Fruit fly (Drosophila melanogaster): ENCODE measurements around the gene CG7778.

Gene CG7778

DNA sequence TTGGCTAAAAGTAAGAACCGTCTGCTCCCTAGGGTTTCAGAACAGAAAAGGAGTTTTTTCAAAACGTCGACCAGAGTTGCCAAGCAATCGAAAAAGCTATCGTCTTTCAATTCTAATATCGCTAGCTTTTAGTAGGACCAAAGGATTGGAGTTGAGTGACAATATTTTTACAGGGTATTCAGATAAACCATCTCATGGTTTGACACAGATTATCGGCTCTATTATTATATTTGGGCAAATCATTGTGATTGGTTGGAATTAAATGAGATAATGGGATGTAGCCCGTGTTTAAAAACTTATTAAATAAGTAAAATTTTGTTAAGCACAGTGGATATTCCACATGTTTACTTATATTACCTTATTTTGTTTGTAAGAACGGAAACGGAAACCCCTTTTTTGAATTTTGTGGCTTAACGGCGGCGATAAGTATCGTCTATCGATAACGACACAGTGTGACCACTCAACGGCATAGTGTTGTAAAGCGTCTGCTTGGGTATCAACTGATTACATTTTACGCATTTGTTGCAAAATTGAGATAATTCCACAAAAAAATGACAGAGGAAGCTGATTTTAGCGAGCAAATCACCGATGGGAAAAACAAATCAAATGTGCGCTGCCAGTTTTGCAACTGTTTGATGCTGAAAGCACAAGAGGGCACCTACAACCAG lies 26.4 kb upstream of the CG7778 start, which contains the start of the genes mtsh and strat (continued):
- TF ChIP-seq Ets97D (GFP tag; optimal IDR thresholded peaks at IDR 0.05) (peak; percentile 98), CG6791 (GFP tag; IDR thresholded peaks at IDR 0.05; ENCODE audit: partially characterized antibody) (peak; percentile 78), Sox100B (GFP tag; optimal IDR thresholded peaks at IDR 0.05) (peak; percentile 62), ase (GFP tag; IDR thresholded peaks at IDR 0.05) (peak; percentile 56; the same call in 2 of the 3 replicates), NFAT (GFP tag; IDR thresholded peaks at IDR 0.05) (peak; percentile 49; the same call in 1 of the 2 replicates), CG7271 (tag; optimal IDR thresholded peaks at IDR 0.05) (peak; percentile 86), GATAe (GFP tag; conservative IDR thresholded peaks at IDR 0.05) (peak; percentile 63; the same call in 1 of the 2 replicates), B-H1 (GFP tag; IDR thresholded peaks at IDR 0.05) (peak; percentile 16; the same call in 1 of the 3 replicates), bab2 (GFP tag; optimal IDR thresholded peaks at IDR 0.05) (peak; percentile 45), CG7963 (GFP tag; IDR thresholded peaks at IDR 0.05; ENCODE audit: partially characterized antibody) (peak; percentile 79), D19B (GFP tag; optimal IDR thresholded peaks at IDR 0.05) (peak; percentile 45), wdn (GFP tag; IDR thresholded peaks at IDR 0.05) (no peak), CG12769 (tag; optimal IDR thresholded peaks at IDR 0.05) (no peak), CG15514 (GFP tag; optimal IDR thresholded peaks at IDR 0.05) (peak; percentile 83), Awh (GFP tag; IDR thresholded peaks at IDR 0.05) (peak; percentile 44; the same call in 1 of the 2 replicates), Dip2 (GFP tag; IDR thresholded peaks at IDR 0.05) (no peak), Eip74EF (GFP tag; optimal IDR thresholded peaks at IDR 0.05) (peak in 1 of 2 experiments; percentile 1), Max (GFP tag; optimal IDR thresholded peaks at IDR 0.05) (peak; percentile 35), CG14710 (tag; optimal IDR thresholded peaks at IDR 0.05) (peak; percentile 90), CG9727 (GFP tag; optimal IDR thresholded peaks at IDR 0.05) (peak; percentile 82), Spps (tag; optimal IDR thresholded peaks at IDR 0.05) (peak; percentile 18), amos (GFP tag; IDR thresholded peaks at IDR 0.05; ENCODE audit: partially characterized antibody) (no peak; the same call in 1 of the 2 replicates), CG34376 (GFP tag; optimal IDR thresholded peaks at IDR 0.05) (peak; percentile 84), ems (GFP tag; optimal IDR thresholded peaks at IDR 0.05) (peak; percentile 46), dmrt11E (tag; optimal IDR thresholded peaks at IDR 0.05) (peak; percentile 19), Fer2 (tag; optimal IDR thresholded peaks at IDR 0.05) (peak; percentile 31), ssp (GFP tag; IDR thresholded peaks at IDR 0.05) (no peak), CG11085 (GFP tag; IDR thresholded peaks at IDR 0.05) (peak; percentile 21; the same call in 1 of the 2 replicates), tll (GFP tag; optimal IDR thresholded peaks at IDR 0.05) (peak in 1 of 2 experiments; percentile 12), Trl (optimal IDR thresholded peaks at IDR 0.05) (no peak), Trl (GFP tag; optimal IDR thresholded peaks at IDR 0.05) (peak; percentile 49), phol (tag; optimal IDR thresholded peaks at IDR 0.05) (peak; percentile 70), Hr51 (GFP tag; optimal IDR thresholded peaks at IDR 0.05) (peak in 1 of 2 experiments; percentile 56), jumu (GFP tag; optimal IDR thresholded peaks at IDR 0.05) (no peak), NC2β (GFP tag; optimal IDR thresholded peaks at IDR 0.05) (peak; percentile 49), HmgZ (tag; optimal IDR thresholded peaks at IDR 0.05) (peak; percentile 60), CG8290 (GFP tag; optimal IDR thresholded peaks at IDR 0.05) (peak; percentile 16), CG8290 (tag; optimal IDR thresholded peaks at IDR 0.05) (no peak), CG17186 (GFP tag; optimal IDR thresholded peaks at IDR 0.05) (peak; percentile 40), chm (GFP tag; IDR thresholded peaks at IDR 0.05) (peak; percentile 56), CG15011 (GFP tag; optimal IDR thresholded peaks at IDR 0.05) (peak; percentile 66), CG9817 (tag; optimal IDR thresholded peaks at IDR 0.05) (peak; percentile 30), CG11696 (GFP tag; IDR thresholded peaks at IDR 0.05) (0 out of 2 replicates have a peak, but pooled peaks have one; percentile 37), Xrp1 (GFP tag; IDR thresholded peaks at IDR 0.05) (peak; percentile 37; the same call in 1 of the 2 replicates), sisA (GFP tag; IDR thresholded peaks at IDR 0.05) (no peak), vnd (GFP tag; IDR thresholded peaks at IDR 0.05; ENCODE audit: partially characterized antibody) (peak; percentile 50; the same call in 2 of the 3 replicates), gsb (GFP tag; IDR thresholded peaks at IDR 0.05) (peak; percentile 33; the same call in 1 of the 2 replicates), CG12071 (GFP tag; optimal IDR thresholded peaks at IDR 0.05) (peak; percentile 71)

All from whole organism, embryonic.